Fruit fly (Drosophila melanogaster) whole organism, wandering third instar larva: ENCODE data around the gene RluA-2.

Experiments used
- Abd-B ChIP-seq: fragments of >200 bp; optimal IDR thresholded peaks from 2 replicates; lab custom pipeline; 2017; ENCODE audit warnings: missing biosample characterization, missing genetic modification characterization
- CG32264 ChIP-seq: fragments of 200-800 bp; sonication (Bioruptor generic); optimal IDR thresholded peaks from 2 replicates; lab custom pipeline; 2016; ENCODE audit warnings: missing biosample characterization, missing genetic modification characterization
- br ChIP-seq: fragments of 200-800 bp; sonication (Bioruptor generic); optimal IDR thresholded peaks from 2 replicates; lab custom pipeline; 2016; ENCODE audit warnings: missing biosample characterization, missing genetic modification characterization
- fru ChIP-seq: fragments of 200-800 bp; sonication (Bioruptor generic); optimal IDR thresholded peaks from 3 replicates; lab custom pipeline; 2016; ENCODE audit warnings: missing biosample characterization, mild to moderate bottlenecking, missing genetic modification characterization
- h ChIP-seq: fragments of 200-800 bp; sonication (Bioruptor generic); optimal IDR thresholded peaks from 3 replicates; lab custom pipeline; 2016; ENCODE audit warnings: missing biosample characterization, mild to moderate bottlenecking, missing genetic modification characterization
- pan ChIP-seq: fragments of >200 bp; optimal IDR thresholded peaks from 2 replicates; lab custom pipeline; 2017
- psq ChIP-seq: fragments of 200-800 bp; sonication (Bioruptor generic); optimal IDR thresholded peaks from 3 replicates; lab custom pipeline; 2017; ENCODE audit warnings: missing biosample characterization, mild to moderate bottlenecking, missing genetic modification characterization, moderate library complexity

dm6 chr2L:10442048-10442790 lies 34.7 kb upstream of the RluA-2 start, which contains the start of gene loh:
- TF ChIP-seq fru (GFP tag; lab: Kevin White, UChicago), result no peak
- no peak for TF ChIP-seq Abd-B
- TF ChIP-seq h (GFP tag; lab: Kevin White, UChicago), result no peak
- no peak for TF ChIP-seq psq
- TF ChIP-seq br (GFP tag; lab: Kevin White, UChicago), result no peak
- no peak for TF ChIP-seq pan (lab: Kevin White, UChicago)
- no peak for TF ChIP-seq CG32264 (GFP tag; lab: Kevin White, UChicago)
